Worm (Caenorhabditis elegans) whole organism, L1 larva: Measurements from ENCODE around the gene sas-6.

Experiments used
- dpl-1 ChIP-seq, 3 experiments: fragments of 150-350 bp in 2 of 3; sonication (generic microtip) in 1 of 3; optimal IDR thresholded peaks; 2 replicates each; lab custom pipeline; 2014 to 2017; ENCODE audit warnings: missing biosample characterization in 3 of 3, missing genetic modification characterization in 3 of 3, missing genetic modification reagents in 3 of 3
- grh-1 ChIP-seq: fragments of 200-800 bp; sonication (Bioruptor generic); IDR thresholded peaks from 2 replicates; pipeline ENCODE4 v1.3.6; 2022; ENCODE audit warnings: missing genetic modification reagents, missing genetic modification characterization, missing compliant biosample characterization
- mab-9 ChIP-seq: fragments of 200-800 bp; sonication (Bioruptor generic); IDR thresholded peaks from 2 replicates; pipeline ENCODE4 v1.3.6; 2022; ENCODE audit warnings: missing genetic modification reagents, missing genetic modification characterization, missing compliant biosample characterization
- pax-3 ChIP-seq: fragments of 200-800 bp; sonication (Bioruptor generic); optimal IDR thresholded peaks from 2 replicates; lab custom pipeline; 2018; ENCODE audit warnings: mild to moderate bottlenecking, missing genetic modification characterization, moderate library complexity, missing compliant biosample characterization
- unc-130 ChIP-seq: fragments of 150-350 bp; optimal IDR thresholded peaks from 2 replicates; lab custom pipeline; 2017; ENCODE audit warnings: missing biosample characterization, missing genetic modification characterization, inconsistent platforms

- TF ChIP-seq unc-130 (tag; lab: Kevin White, UChicago) = no peak
- TF ChIP-seq mab-9 (GFP tag; lab: Robert Waterston, UW) = no peak
- no peak for TF ChIP-seq grh-1
- no peak for TF ChIP-seq pax-3 (tag; lab: Kevin White, UChicago)
- no peak for TF ChIP-seq dpl-1 (GFP tag; optimal IDR thresholded peaks at IDR 0.05; lab: Kevin White, UChicago)
These were observed 25.1 kb downstream of the sas-6 start for ce11 chrIV:13763449-13763848.
